Worm (Caenorhabditis elegans): ENCODE measurements around the gene gly-12.

DNA sequence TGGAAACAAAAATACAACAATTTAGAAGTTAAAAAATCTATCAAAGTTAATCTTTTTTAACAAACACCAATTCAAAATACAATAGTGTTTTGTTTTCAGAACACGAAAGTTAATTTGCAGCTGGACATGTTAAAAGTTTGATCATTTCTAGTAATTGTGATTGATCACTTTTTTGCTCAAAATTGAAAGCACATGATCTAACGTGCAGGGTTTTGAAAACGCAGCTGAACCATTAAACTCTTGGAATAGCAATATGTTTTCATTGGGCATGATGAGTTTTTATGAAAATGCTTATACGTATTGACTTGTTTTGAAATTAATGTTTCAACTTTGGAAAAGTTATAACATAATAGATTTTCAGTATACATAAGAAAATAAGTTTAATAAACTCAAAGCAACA lies 38.3 kb upstream of the gly-12 start:
- TF ChIP-seq bed-3 (GFP tag; optimal IDR thresholded peaks at IDR 0.05) (no peak), nhr-76 (tag; optimal IDR thresholded peaks at IDR 0.05) (no peak), unc-62 (GFP tag; optimal IDR thresholded peaks at IDR 0.05) (no peak)

Measured in whole organism, mixed stage, embryonic.